Fruit fly (Drosophila melanogaster) whole organism, embryonic: Measurements from ENCODE around the gene dpr9.

Experiments
- ATbp ChIP-seq: fragments of 200-800 bp; sonication (Bioruptor generic); optimal IDR thresholded peaks from 2 replicates; lab custom pipeline; 2017; ENCODE audit warnings: missing biosample characterization, mild to moderate bottlenecking, missing genetic modification characterization, missing genetic modification reagents
- Abd-B ChIP-seq: fragments of 200-800 bp; sonication (Bioruptor generic); optimal IDR thresholded peaks from 2 replicates; lab custom pipeline; 2018; ENCODE audit warnings: missing biosample characterization, mild to moderate bottlenecking, missing genetic modification characterization, moderate library complexity
- Atf3 ChIP-seq: fragments of 200-800 bp; sonication (Bioruptor generic); optimal IDR thresholded peaks from 3 replicates; lab custom pipeline; 2016; ENCODE audit warnings: missing biosample characterization, missing genetic modification characterization
- CG10462 ChIP-seq: fragments of 200-800 bp; sonication (Bioruptor generic); optimal IDR thresholded peaks from 2 replicates; lab custom pipeline; 2016; ENCODE audit warnings: missing biosample characterization, missing genetic modification characterization
- CG12104 ChIP-seq: fragments of 200-800 bp; sonication (Bioruptor generic); optimal IDR thresholded peaks from 3 replicates; lab custom pipeline; 2016; ENCODE audit warnings: missing biosample characterization, missing genetic modification characterization
- CG12391 ChIP-seq: fragments of 200-800 bp; sonication (Bioruptor generic); optimal IDR thresholded peaks from 3 replicates; lab custom pipeline; 2018; ENCODE audit warnings: missing biosample characterization, mild to moderate bottlenecking, missing genetic modification characterization, moderate library complexity
- CG13775 ChIP-seq: fragments of 200-800 bp; sonication (Bioruptor generic); optimal IDR thresholded peaks from 3 replicates; lab custom pipeline; 2017; ENCODE audit warnings: missing biosample characterization, mild to moderate bottlenecking, missing genetic modification characterization
- CG14667 ChIP-seq: fragments of 200-800 bp; sonication (Bioruptor generic); IDR thresholded peaks from 2 replicates; pipeline ENCODE4 v1.3.6; 2022; ENCODE audit warnings: missing biosample characterization, missing genetic modification characterization
- CG14710 ChIP-seq: fragments of 200-800 bp; sonication (Bioruptor generic); optimal IDR thresholded peaks from 3 replicates; lab custom pipeline; 2019; ENCODE audit warnings: missing biosample characterization, mild to moderate bottlenecking, missing genetic modification characterization, moderate library complexity
- CG16815 ChIP-seq: fragments of 200-800 bp; sonication (Bioruptor generic); optimal IDR thresholded peaks from 3 replicates; lab custom pipeline; 2017; ENCODE audit warnings: missing biosample characterization, mild to moderate bottlenecking, missing genetic modification characterization
- CG18262 ChIP-seq: fragments of 200-800 bp; optimal IDR thresholded peaks from 3 replicates; lab custom pipeline; 2019; ENCODE audit warnings: missing biosample characterization, mild to moderate bottlenecking, missing genetic modification characterization, moderate library complexity
- CG2199 ChIP-seq: fragments of 200-800 bp; sonication (Bioruptor generic); IDR thresholded peaks from 3 replicates; pipeline ENCODE4 v1.3.6; 2022; ENCODE audit warnings: missing biosample characterization, missing genetic modification characterization
- CG2712 ChIP-seq: fragments of 200-800 bp; optimal IDR thresholded peaks from 3 replicates; lab custom pipeline; 2019; ENCODE audit warnings: missing biosample characterization, mild to moderate bottlenecking, missing genetic modification characterization, moderate library complexity
- CG30020 ChIP-seq: fragments of 200-800 bp; optimal IDR thresholded peaks from 2 replicates; lab custom pipeline; 2019; ENCODE audit warnings: missing biosample characterization, mild to moderate bottlenecking, missing genetic modification characterization, moderate library complexity
- CG4854 ChIP-seq: fragments of 200-800 bp; sonication (Bioruptor generic); optimal IDR thresholded peaks from 2 replicates; lab custom pipeline; 2016; ENCODE audit warnings: missing biosample characterization, missing genetic modification characterization, inconsistent platforms
- CG6654 ChIP-seq: fragments of 200-800 bp; sonication (Bioruptor generic); optimal IDR thresholded peaks from 2 replicates; lab custom pipeline; 2017; ENCODE audit warnings: missing biosample characterization, mild to moderate bottlenecking, missing genetic modification characterization
- CG8388 ChIP-seq: fragments of 200-800 bp; sonication (Bioruptor generic); optimal IDR thresholded peaks from 2 replicates; lab custom pipeline; 2019; ENCODE audit warnings: missing biosample characterization, mild to moderate bottlenecking, missing genetic modification characterization, moderate library complexity
- CG9609 ChIP-seq: fragments of 200-800 bp; sonication (Bioruptor generic); optimal IDR thresholded peaks from 3 replicates; lab custom pipeline; 2016; ENCODE audit warnings: missing biosample characterization, missing genetic modification characterization
- CG9727 ChIP-seq: fragments of 200-800 bp; sonication (Bioruptor generic); optimal IDR thresholded peaks from 3 replicates; lab custom pipeline; 2017; ENCODE audit warnings: missing biosample characterization, mild to moderate bottlenecking, missing genetic modification characterization
- Camta ChIP-seq: fragments of 200-800 bp; sonication (Bioruptor generic); optimal IDR thresholded peaks from 2 replicates; lab custom pipeline; 2016; ENCODE audit warnings: missing biosample characterization, missing genetic modification characterization
- Eip74EF ChIP-seq, 2 experiments: fragments of 200-800 bp in 1 of 2; fragments of >200 bp in 1 of 2; sonication (Bioruptor generic) in 1 of 2; optimal IDR thresholded peaks; 2 replicates each; lab custom pipeline; 2017 to 2019; ENCODE audit warnings: missing biosample characterization in 2 of 2, missing genetic modification characterization in 2 of 2, mild to moderate bottlenecking in 1 of 2, moderate library complexity in 1 of 2
- H2.0 ChIP-seq: fragments of 200-800 bp; sonication (Bioruptor generic); IDR thresholded peaks from 2 replicates; pipeline ENCODE4 v1.3.6; 2022; ENCODE audit warnings: missing biosample characterization, missing genetic modification characterization
- Hr78 ChIP-seq, 2 experiments: fragments of 200-800 bp in 1 of 2; fragments of >200 bp in 1 of 2; sonication (Bioruptor generic) in 1 of 2; optimal IDR thresholded peaks; 2 replicates each; lab custom pipeline; 2017 to 2019; ENCODE audit warnings: missing biosample characterization in 2 of 2, missing genetic modification characterization in 2 of 2, mild to moderate bottlenecking in 1 of 2, moderate library complexity in 1 of 2
- Max ChIP-seq: fragments of 200-800 bp; sonication (Bioruptor generic); optimal IDR thresholded peaks from 2 replicates; lab custom pipeline; 2016; ENCODE audit warnings: missing biosample characterization, mild to moderate bottlenecking, missing genetic modification characterization
- Nf-YA ChIP-seq: fragments of 200-800 bp; sonication (Bioruptor generic); IDR thresholded peaks from 2 replicates; pipeline ENCODE4 v1.3.6; 2022; ENCODE audit warnings: missing biosample characterization, missing genetic modification characterization
- Nf-YB ChIP-seq: fragments of 200-800 bp; sonication (Bioruptor generic); optimal IDR thresholded peaks from 3 replicates; lab custom pipeline; 2019; ENCODE audit warnings: missing biosample characterization, mild to moderate bottlenecking, missing genetic modification characterization, moderate library complexity
- Scr ChIP-seq: fragments of 200-800 bp; sonication (Bioruptor generic); IDR thresholded peaks from 2 replicates; pipeline ENCODE4 v1.3.6; 2022; ENCODE audit warnings: missing biosample characterization, missing genetic modification characterization; ENCODE audit not compliant: partially characterized antibody
- Sox102F ChIP-seq: fragments of 200-800 bp; sonication (Bioruptor generic); optimal IDR thresholded peaks from 2 replicates; lab custom pipeline; 2018; ENCODE audit warnings: missing biosample characterization, mild to moderate bottlenecking, missing genetic modification characterization, moderate library complexity
- Sry-δ ChIP-seq: fragments of 200-800 bp; sonication (Bioruptor generic); optimal IDR thresholded peaks from 2 replicates; lab custom pipeline; 2016; ENCODE audit warnings: missing biosample characterization, missing genetic modification characterization
- TFAM ChIP-seq: fragments of 200-800 bp; sonication (Bioruptor generic); optimal IDR thresholded peaks from 2 replicates; lab custom pipeline; 2017; ENCODE audit warnings: missing biosample characterization, missing genetic modification characterization, inconsistent platforms
- amos ChIP-seq: fragments of 200-800 bp; sonication (Bioruptor generic); IDR thresholded peaks from 2 replicates; pipeline ENCODE4 v1.3.6; 2022; ENCODE audit warnings: missing biosample characterization, missing genetic modification characterization; ENCODE audit not compliant: partially characterized antibody
- ash1 ChIP-seq: fragments of 200-800 bp; sonication (Bioruptor generic); optimal IDR thresholded peaks from 2 replicates; lab custom pipeline; 2018; ENCODE audit warnings: missing biosample characterization, mild to moderate bottlenecking, missing genetic modification characterization
- ato ChIP-seq: fragments of 200-800 bp; sonication (Bioruptor generic); IDR thresholded peaks from 2 replicates; pipeline ENCODE4 v1.3.6; 2022; ENCODE audit warnings: missing biosample characterization, missing genetic modification characterization; ENCODE audit not compliant: partially characterized antibody
- az2 ChIP-seq: fragments of 200-800 bp; sonication (Bioruptor generic); optimal IDR thresholded peaks from 3 replicates; lab custom pipeline; 2016; ENCODE audit warnings: missing biosample characterization, missing genetic modification characterization
- chif ChIP-seq, 2 experiments: fragments of 200-800 bp; sonication (Bioruptor generic); optimal IDR thresholded peaks; 3 replicates each; lab custom pipeline; 2016; ENCODE audit warnings: missing biosample characterization in 2 of 2, missing genetic modification characterization in 2 of 2
- ems ChIP-seq: fragments of 200-800 bp; sonication (Bioruptor generic); optimal IDR thresholded peaks from 3 replicates; lab custom pipeline; 2016; ENCODE audit warnings: missing biosample characterization, missing genetic modification characterization
- eve ChIP-seq, 2 experiments: fragments of >200 bp; optimal IDR thresholded peaks; 2 replicates each; lab custom pipeline; 2017; ENCODE audit warnings: missing biosample characterization in 2 of 2, missing genetic modification characterization in 2 of 2
- gsb-n ChIP-seq: fragments of 200-800 bp; sonication (Bioruptor generic); optimal IDR thresholded peaks from 3 replicates; lab custom pipeline; 2018; ENCODE audit warnings: missing biosample characterization, mild to moderate bottlenecking, missing genetic modification characterization
- kni ChIP-seq: fragments of 200-800 bp; sonication (Bioruptor generic); optimal IDR thresholded peaks from 3 replicates; lab custom pipeline; 2017; ENCODE audit warnings: mild to moderate bottlenecking, missing biosample characterization, missing genetic modification reagents, missing genetic modification characterization
- lab ChIP-seq: fragments of 200-800 bp; sonication (Bioruptor generic); optimal IDR thresholded peaks from 3 replicates; lab custom pipeline; 2017; ENCODE audit warnings: missing biosample characterization, missing genetic modification characterization, mild to moderate bottlenecking, moderate library complexity, missing genetic modification reagents
- nmo ChIP-seq: fragments of 200-800 bp; sonication (Bioruptor generic); optimal IDR thresholded peaks from 2 replicates; lab custom pipeline; 2018; ENCODE audit warnings: missing biosample characterization, mild to moderate bottlenecking, missing genetic modification characterization, moderate library complexity
- nom ChIP-seq: fragments of 200-800 bp; sonication (Bioruptor generic); optimal IDR thresholded peaks from 2 replicates; lab custom pipeline; 2017; ENCODE audit warnings: missing biosample characterization, missing genetic modification characterization, mild to moderate bottlenecking, moderate library complexity, missing genetic modification reagents
- pan ChIP-seq, 4 experiments: fragments of >200 bp in 3 of 4; fragments of 200-800 bp in 1 of 4; sonication (Bioruptor generic) in 1 of 4; optimal IDR thresholded peaks in 3 of 4; IDR thresholded peaks in 1 of 4; 2 replicates each; pipeline versions ENCODE4 v1.3.6 to Lab custom; 2017 to 2022; ENCODE audit warnings: missing biosample characterization in 2 of 4, missing genetic modification characterization in 2 of 4, mixed read lengths in 1 of 4
- row ChIP-seq: fragments of 200-800 bp; sonication (Bioruptor generic); IDR thresholded peaks from 3 replicates; pipeline ENCODE4 v1.3.6; 2022; ENCODE audit warnings: missing biosample characterization, missing genetic modification characterization
- sr ChIP-seq: fragments of 200-800 bp; sonication (Bioruptor generic); IDR thresholded peaks from 3 replicates; pipeline ENCODE4 v1.3.6; 2022; ENCODE audit warnings: missing biosample characterization, missing genetic modification characterization
- sug ChIP-seq: fragments of 200-800 bp; optimal IDR thresholded peaks from 2 replicates; lab custom pipeline; 2019; ENCODE audit warnings: missing biosample characterization, mild to moderate bottlenecking, missing genetic modification characterization, moderate library complexity
- wek ChIP-seq: fragments of 200-800 bp; sonication (Bioruptor generic); optimal IDR thresholded peaks from 3 replicates; lab custom pipeline; 2018; ENCODE audit warnings: missing biosample characterization, mild to moderate bottlenecking, missing genetic modification characterization, moderate library complexity

Gene dpr9

dm6 chr3R:15114465-15115228, 37.6 kb upstream of the dpr9 start (continued):
- TF ChIP-seq chif (GFP tag; optimal IDR thresholded peaks at IDR 0.05; lab: Kevin White, UChicago) (peak in 1 of 2 experiments; percentile 5), ash1 (GFP tag; lab: Kevin White, UChicago) (no peak), CG2199 (peak; percentile 50; the same call in 1 of the 3 replicates), gsb-n (tag; lab: Kevin White, UChicago) (peak; percentile 9), Sox102F (peak; percentile 60), Hr78 (GFP tag; optimal IDR thresholded peaks at IDR 0.05; lab: Kevin White, UChicago) (peak in 1 of 2 experiments; percentile 42), CG18262 (peak; percentile 76), CG4854 (no peak), Nf-YA (0 out of 2 replicates have a peak, but pooled peaks have one; percentile 21), amos (GFP tag; lab: Robert Waterston, UW) (no peak), Camta (GFP tag; lab: Kevin White, UChicago) (peak; percentile 29), H2.0 (GFP tag; lab: Robert Waterston, UW) (no peak), CG9727 (GFP tag; lab: Kevin White, UChicago) (peak; percentile 43), az2 (GFP tag; lab: Kevin White, UChicago) (peak; percentile 42), CG8388 (GFP tag; lab: Kevin White, UChicago) (peak; percentile 49), CG14710 (peak; percentile 55), CG14667 (GFP tag; lab: Robert Waterston, UW) (no peak), kni (GFP tag; lab: Kevin White, UChicago) (peak; percentile 68), ATbp (GFP tag; lab: Kevin White, UChicago) (no peak), Eip74EF (GFP tag; optimal IDR thresholded peaks at IDR 0.05; lab: Kevin White, UChicago) (peak in 1 of 2 experiments; percentile 61), TFAM (GFP tag; lab: Kevin White, UChicago) (no peak), wek (GFP tag; lab: Kevin White, UChicago) (no peak), nmo (GFP tag; lab: Kevin White, UChicago) (peak; percentile 78), ato (GFP tag; lab: Robert Waterston, UW) (no peak), Sry-δ (GFP tag; lab: Kevin White, UChicago) (no peak), row (GFP tag; lab: Robert Waterston, UW) (peak; percentile 33; the same call in 2 of the 3 replicates), ems (GFP tag; lab: Kevin White, UChicago) (no peak), sr (GFP tag; lab: Robert Waterston, UW) (peak; percentile 50; the same call in 1 of the 3 replicates), Scr (GFP tag; lab: Robert Waterston, UW) (no peak), CG30020 (tag; lab: Kevin White, UChicago) (no peak), lab (GFP tag; lab: Kevin White, UChicago) (peak; percentile 19), CG2712 (tag; lab: Kevin White, UChicago) (peak; percentile 62), Atf3 (no peak), eve (GFP tag; optimal IDR thresholded peaks at IDR 0.05; lab: Kevin White, UChicago) (peak in 1 of 2 experiments; percentile 74), CG16815 (GFP tag; lab: Kevin White, UChicago) (peak; percentile 7), Max (GFP tag; lab: Kevin White, UChicago) (no peak), CG12391 (tag; lab: Kevin White, UChicago) (peak; percentile 39), pan (optimal IDR thresholded peaks at IDR 0.05; lab: Kevin White, UChicago) (no peak), pan (GFP tag; optimal IDR thresholded peaks at IDR 0.05 in 1 of 2, IDR thresholded peaks at IDR 0.05 in 1 of 2) (no peak), nom (GFP tag; lab: Kevin White, UChicago) (peak; percentile 20), CG12104 (GFP tag; lab: Kevin White, UChicago) (peak; percentile 30), CG9609 (GFP tag; lab: Kevin White, UChicago) (no peak), Abd-B (GFP tag; lab: Kevin White, UChicago) (no peak), CG10462 (GFP tag; lab: Kevin White, UChicago) (no peak), sug (tag; lab: Kevin White, UChicago) (no peak), CG6654 (GFP tag; lab: Kevin White, UChicago) (peak; percentile 31), Nf-YB (GFP tag; lab: Kevin White, UChicago) (peak; percentile 11), CG13775 (GFP tag; lab: Kevin White, UChicago) (peak; percentile 19)
